Worm (Caenorhabditis elegans) whole organism, L1 larva: ENCODE results near the gene F58E6.11.

Experiments
- blmp-1 ChIP-seq: fragments of 150-350 bp; optimal IDR thresholded peaks from 2 replicates; lab custom pipeline; 2014; ENCODE audit warnings: missing biosample characterization, missing genetic modification characterization
- elt-3 ChIP-seq, 6 experiments: fragments of 150-350 bp in 1 of 6; sonication (generic microtip); optimal IDR thresholded peaks; 2 replicates each; lab custom pipeline; 2017 to 2018; ENCODE audit warnings: missing biosample characterization in 6 of 6, missing genetic modification characterization in 6 of 6, inconsistent platforms in 1 of 6
- pqm-1 ChIP-seq: sonication (generic microtip); optimal IDR thresholded peaks from 3 replicates; lab custom pipeline; 2017; ENCODE audit warnings: missing biosample characterization, missing genetic modification characterization

ce11 chrV:9744934-9745333, 12.8 kb downstream of the F58E6.11 start, which contains the start of gene F58E6.13:
- TF ChIP-seq pqm-1 (tag; lab: Kevin White, UChicago) (no peak), blmp-1 (no peak), elt-3 (tag; optimal IDR thresholded peaks at IDR 0.05; lab: Kevin White, UChicago) (no peak)
